Fruit fly (Drosophila melanogaster) whole organism, embryonic: Measurements from ENCODE around the gene CG42814.

Source experiments
- Blimp-1 ChIP-seq: fragments of 200-800 bp; sonication (Bioruptor generic); optimal IDR thresholded peaks from 3 replicates; lab custom pipeline; 2018; ENCODE audit warnings: missing biosample characterization, missing genetic modification characterization, mild to moderate bottlenecking, moderate library complexity, missing genetic modification reagents
- CG14965 ChIP-seq: fragments of 200-800 bp; sonication (Bioruptor generic); optimal IDR thresholded peaks from 2 replicates; lab custom pipeline; 2016; ENCODE audit warnings: missing biosample characterization, missing genetic modification characterization, borderline replicate concordance
- CG1603 ChIP-seq: fragments of 200-800 bp; sonication (Bioruptor generic); optimal IDR thresholded peaks from 2 replicates; lab custom pipeline; 2019; ENCODE audit warnings: missing biosample characterization, mild to moderate bottlenecking, missing genetic modification characterization, moderate library complexity
- CG17612 ChIP-seq: fragments of 200-800 bp; sonication (Bioruptor generic); IDR thresholded peaks from 2 replicates; pipeline ENCODE4 v1.3.6; 2022; ENCODE audit warnings: missing biosample characterization, missing genetic modification characterization
- CG2678 ChIP-seq: fragments of 200-800 bp; sonication (Bioruptor generic); optimal IDR thresholded peaks from 3 replicates; lab custom pipeline; 2019; ENCODE audit warnings: missing biosample characterization, mild to moderate bottlenecking, missing genetic modification characterization, moderate library complexity
- CG31441 ChIP-seq: fragments of 200-800 bp; sonication (Bioruptor generic); IDR thresholded peaks from 2 replicates; pipeline ENCODE4 v1.3.6; 2022; ENCODE audit warnings: missing biosample characterization, missing genetic modification characterization
- CG3163 ChIP-seq: fragments of 200-800 bp; sonication (Bioruptor generic); optimal IDR thresholded peaks from 3 replicates; lab custom pipeline; 2016; ENCODE audit warnings: missing biosample characterization, missing genetic modification characterization
- CG3281 ChIP-seq: fragments of 200-800 bp; sonication (Bioruptor generic); optimal IDR thresholded peaks from 3 replicates; lab custom pipeline; 2017; ENCODE audit warnings: missing biosample characterization, mild to moderate bottlenecking, missing genetic modification characterization
- CG3407 ChIP-seq: fragments of 200-800 bp; sonication (Bioruptor generic); optimal IDR thresholded peaks from 2 replicates; lab custom pipeline; 2018; ENCODE audit warnings: missing biosample characterization, mild to moderate bottlenecking, missing genetic modification characterization
- CG3995 ChIP-seq: fragments of 200-800 bp; sonication (Bioruptor generic); optimal IDR thresholded peaks from 3 replicates; lab custom pipeline; 2016; ENCODE audit warnings: missing biosample characterization, missing genetic modification characterization
- CG4617 ChIP-seq: fragments of 200-800 bp; sonication (Bioruptor generic); optimal IDR thresholded peaks from 3 replicates; lab custom pipeline; 2016; ENCODE audit warnings: missing biosample characterization, missing genetic modification characterization, borderline replicate concordance
- CG6175 ChIP-seq: fragments of 200-800 bp; sonication (Bioruptor generic); IDR thresholded peaks from 3 replicates; pipeline ENCODE4 v1.3.6; 2022; ENCODE audit warnings: missing biosample characterization, missing genetic modification characterization
- CG7839 ChIP-seq: fragments of 200-800 bp; sonication (Bioruptor generic); optimal IDR thresholded peaks from 3 replicates; lab custom pipeline; 2018; ENCODE audit warnings: missing biosample characterization, mild to moderate bottlenecking, missing genetic modification characterization, moderate library complexity
- CG8765 ChIP-seq: fragments of 200-800 bp; sonication (Bioruptor generic); IDR thresholded peaks from 2 replicates; pipeline ENCODE4 v1.3.6; 2022; ENCODE audit warnings: missing biosample characterization, missing genetic modification characterization
- CG9932 ChIP-seq: fragments of 200-800 bp; sonication (Bioruptor generic); IDR thresholded peaks from 2 replicates; pipeline ENCODE4 v1.3.6; 2022; ENCODE audit warnings: missing biosample characterization, missing genetic modification characterization
- Camta ChIP-seq: fragments of 200-800 bp; sonication (Bioruptor generic); optimal IDR thresholded peaks from 2 replicates; lab custom pipeline; 2016; ENCODE audit warnings: missing biosample characterization, missing genetic modification characterization
- Deaf1 ChIP-seq: fragments of 200-800 bp; optimal IDR thresholded peaks from 3 replicates; lab custom pipeline; 2019; ENCODE audit warnings: missing biosample characterization, mild to moderate bottlenecking, missing genetic modification characterization, moderate library complexity
- Dfd ChIP-seq, 2 experiments: fragments of >200 bp; optimal IDR thresholded peaks; 2 replicates each; lab custom pipeline; 2017; ENCODE audit warnings: missing biosample characterization in 2 of 2, missing genetic modification characterization in 2 of 2
- Dip2 ChIP-seq: fragments of 200-800 bp; sonication (Bioruptor generic); IDR thresholded peaks from 2 replicates; pipeline ENCODE4 v1.3.6; 2022; ENCODE audit warnings: missing biosample characterization, missing genetic modification characterization
- Drgx ChIP-seq: fragments of 200-800 bp; sonication (Bioruptor generic); IDR thresholded peaks from 2 replicates; pipeline ENCODE4 v1.3.6; 2022; ENCODE audit warnings: missing biosample characterization, missing genetic modification characterization
- E2f1 ChIP-seq: fragments of 200-800 bp; sonication (Bioruptor generic); IDR thresholded peaks from 2 replicates; pipeline ENCODE4 v1.3.6; 2022; ENCODE audit warnings: missing biosample characterization, missing genetic modification characterization
- Ets65A ChIP-seq: fragments of 200-800 bp; sonication (Bioruptor generic); peaks from one replicate; lab custom pipeline; 2016; ENCODE audit warnings: missing biosample characterization, missing genetic modification characterization
- Ets97D ChIP-seq: fragments of 200-800 bp; sonication (Bioruptor generic); optimal IDR thresholded peaks from 3 replicates; lab custom pipeline; 2016; ENCODE audit warnings: missing biosample characterization, missing genetic modification characterization
- H2.0 ChIP-seq: fragments of 200-800 bp; sonication (Bioruptor generic); IDR thresholded peaks from 2 replicates; pipeline ENCODE4 v1.3.6; 2022; ENCODE audit warnings: missing biosample characterization, missing genetic modification characterization
- HLH4C ChIP-seq: fragments of 200-800 bp; sonication (Bioruptor generic); IDR thresholded peaks from 3 replicates; pipeline ENCODE4 v1.3.6; 2022; ENCODE audit warnings: missing biosample characterization, missing genetic modification characterization; ENCODE audit not compliant: partially characterized antibody
- Hmr ChIP-seq: fragments of 200-800 bp; sonication (Bioruptor generic); optimal IDR thresholded peaks from 3 replicates; lab custom pipeline; 2017; ENCODE audit warnings: mild to moderate bottlenecking, missing biosample characterization, missing genetic modification reagents, missing genetic modification characterization
- Nf-YB ChIP-seq: fragments of 200-800 bp; sonication (Bioruptor generic); optimal IDR thresholded peaks from 3 replicates; lab custom pipeline; 2019; ENCODE audit warnings: missing biosample characterization, mild to moderate bottlenecking, missing genetic modification characterization, moderate library complexity
- Scr ChIP-seq: fragments of 200-800 bp; sonication (Bioruptor generic); IDR thresholded peaks from 2 replicates; pipeline ENCODE4 v1.3.6; 2022; ENCODE audit warnings: missing biosample characterization, missing genetic modification characterization; ENCODE audit not compliant: partially characterized antibody
- aop ChIP-seq: fragments of 200-800 bp; sonication (Bioruptor generic); IDR thresholded peaks from 2 replicates; pipeline ENCODE4 v1.3.6; 2022; ENCODE audit warnings: missing biosample characterization, missing genetic modification characterization
- crol ChIP-seq: fragments of 200-800 bp; sonication (Bioruptor generic); IDR thresholded peaks from 2 replicates; pipeline ENCODE4 v1.3.6; 2022; ENCODE audit warnings: missing biosample characterization, missing genetic modification characterization
- dmrt99B ChIP-seq: fragments of 200-800 bp; sonication (Bioruptor generic); optimal IDR thresholded peaks from 2 replicates; lab custom pipeline; 2018; ENCODE audit warnings: missing biosample characterization, mild to moderate bottlenecking, missing genetic modification characterization, moderate library complexity
- dysf ChIP-seq: fragments of 200-800 bp; sonication (Bioruptor generic); IDR thresholded peaks from 3 replicates; pipeline ENCODE4 v1.3.6; 2022; ENCODE audit warnings: missing biosample characterization, missing genetic modification characterization
- grau ChIP-seq: fragments of 200-800 bp; optimal IDR thresholded peaks from 3 replicates; lab custom pipeline; 2019; ENCODE audit warnings: missing biosample characterization, mild to moderate bottlenecking, missing genetic modification characterization, moderate library complexity
- gro ChIP-seq: fragments of 200-800 bp; sonication (Bioruptor generic); optimal IDR thresholded peaks from 2 replicates; lab custom pipeline; 2016; ENCODE audit warnings: missing biosample characterization, missing genetic modification characterization
- gsb ChIP-seq: fragments of 200-800 bp; sonication (Bioruptor generic); IDR thresholded peaks from 2 replicates; pipeline ENCODE4 v1.3.6; 2022; ENCODE audit warnings: missing biosample characterization, missing genetic modification characterization
- jigr1 ChIP-seq: fragments of 200-800 bp; sonication (Bioruptor generic); IDR thresholded peaks from 3 replicates; pipeline ENCODE4 v1.3.6; 2022; ENCODE audit warnings: missing biosample characterization, missing genetic modification characterization
- ken ChIP-seq: fragments of 200-800 bp; sonication (Bioruptor generic); IDR thresholded peaks from 3 replicates; pipeline ENCODE4 v1.3.6; 2022; ENCODE audit warnings: missing biosample characterization, missing genetic modification characterization
- klu ChIP-seq: fragments of 200-800 bp; sonication (Bioruptor generic); IDR thresholded peaks from 2 replicates; pipeline ENCODE4 v1.3.6; 2022; ENCODE audit warnings: missing biosample characterization, missing genetic modification characterization
- kni ChIP-seq: fragments of 200-800 bp; sonication (Bioruptor generic); optimal IDR thresholded peaks from 3 replicates; lab custom pipeline; 2017; ENCODE audit warnings: mild to moderate bottlenecking, missing biosample characterization, missing genetic modification reagents, missing genetic modification characterization
- knrl ChIP-seq: fragments of 200-800 bp; sonication (Bioruptor generic); IDR thresholded peaks from 3 replicates; pipeline ENCODE4 v1.3.6; 2022; ENCODE audit warnings: missing biosample characterization, missing genetic modification characterization; ENCODE audit not compliant: partially characterized antibody
- mld ChIP-seq: fragments of 200-800 bp; sonication (Bioruptor generic); IDR thresholded peaks from 3 replicates; pipeline ENCODE4 v1.3.6; 2022; ENCODE audit warnings: missing biosample characterization, missing genetic modification characterization; ENCODE audit not compliant: partially characterized antibody
- nom ChIP-seq: fragments of 200-800 bp; sonication (Bioruptor generic); optimal IDR thresholded peaks from 2 replicates; lab custom pipeline; 2017; ENCODE audit warnings: missing biosample characterization, missing genetic modification characterization, mild to moderate bottlenecking, moderate library complexity, missing genetic modification reagents
- pb ChIP-seq: fragments of 200-800 bp; sonication (Bioruptor generic); optimal IDR thresholded peaks from 3 replicates; lab custom pipeline; 2016; ENCODE audit warnings: missing biosample characterization, missing genetic modification characterization
- rib ChIP-seq: fragments of 200-800 bp; sonication (Bioruptor generic); IDR thresholded peaks from 2 replicates; pipeline ENCODE4 v1.3.6; 2022; ENCODE audit warnings: missing biosample characterization, missing genetic modification characterization
- row ChIP-seq: fragments of 200-800 bp; sonication (Bioruptor generic); IDR thresholded peaks from 3 replicates; pipeline ENCODE4 v1.3.6; 2022; ENCODE audit warnings: missing biosample characterization, missing genetic modification characterization
- sens ChIP-seq: fragments of 200-800 bp; sonication (Bioruptor generic); peaks from one replicate; lab custom pipeline; 2016; ENCODE audit warnings: missing biosample characterization, missing genetic modification characterization
- sens-2 ChIP-seq: fragments of 200-800 bp; sonication (Bioruptor generic); IDR thresholded peaks from 2 replicates; pipeline ENCODE4 v1.3.6; 2022; ENCODE audit warnings: missing biosample characterization, missing genetic modification characterization
- seq ChIP-seq: fragments of 200-800 bp; sonication (Bioruptor generic); IDR thresholded peaks from 2 replicates; pipeline ENCODE4 v1.3.6; 2022; ENCODE audit warnings: missing biosample characterization, missing genetic modification characterization
- unpg ChIP-seq: fragments of 200-800 bp; sonication (Bioruptor generic); optimal IDR thresholded peaks from 3 replicates; lab custom pipeline; 2018; ENCODE audit warnings: missing biosample characterization, mild to moderate bottlenecking, missing genetic modification characterization, moderate library complexity
- zfh1 ChIP-seq: fragments of 200-800 bp; sonication (Bioruptor generic); IDR thresholded peaks from 3 replicates; pipeline ENCODE4 v1.3.6; 2022; ENCODE audit warnings: missing biosample characterization, missing genetic modification characterization

The CG42814 gene

dm6 chr3R:27185933-27186571 is 43.2 kb downstream of the CG42814 start:
- no peak for TF ChIP-seq HLH4C (GFP tag; lab: Robert Waterston, UW)
- TF ChIP-seq dmrt99B (tag; lab: Kevin White, UChicago), result peak; percentile 1
- no peak for TF ChIP-seq aop
- no peak for TF ChIP-seq CG3407 (GFP tag; lab: Kevin White, UChicago)
- TF ChIP-seq CG4617, result no peak
- peak; percentile 27 for TF ChIP-seq kni (GFP tag; lab: Kevin White, UChicago)
- TF ChIP-seq ken (GFP tag; lab: Robert Waterston, UW), result 0 out of 3 replicates have a peak, but pooled peaks have one; percentile 17
- TF ChIP-seq CG1603 (tag; lab: Kevin White, UChicago), result peak; percentile 38
- peak; percentile 54 for TF ChIP-seq nom
- no peak for TF ChIP-seq CG14965
- no peak for TF ChIP-seq Dip2 (GFP tag; lab: Robert Waterston, UW)
- TF ChIP-seq klu (GFP tag; lab: Robert Waterston, UW), result no peak
- no peak for TF ChIP-seq Nf-YB (GFP tag; lab: Kevin White, UChicago)
- TF ChIP-seq crol (GFP tag; lab: Robert Waterston, UW), result peak; percentile 80
- no peak for TF ChIP-seq unpg
- TF ChIP-seq Deaf1 (tag; lab: Kevin White, UChicago), result peak; percentile 12
- TF ChIP-seq Scr, result no peak
- no peak for TF ChIP-seq CG8765
- TF ChIP-seq CG3163 (GFP tag; lab: Kevin White, UChicago), result no peak
- TF ChIP-seq pb (GFP tag; lab: Kevin White, UChicago), result no peak
- TF ChIP-seq gro (GFP tag; lab: Kevin White, UChicago), result no peak
- no peak for TF ChIP-seq Ets65A (GFP tag; lab: Kevin White, UChicago)
- no peak for TF ChIP-seq Dfd (GFP tag; optimal IDR thresholded peaks at IDR 0.05; lab: Kevin White, UChicago)
- TF ChIP-seq row (GFP tag; lab: Robert Waterston, UW), result peak; percentile 24; the same call in 2 of the 3 replicates
- no peak for TF ChIP-seq Ets97D
- TF ChIP-seq CG6175, result 0 out of 3 replicates have a peak, but pooled peaks have one; percentile 18
- peak; percentile 28 for TF ChIP-seq Blimp-1 (GFP tag; lab: Kevin White, UChicago)
- 0 out of 2 replicates have a peak, but pooled peaks have one; percentile 11 for TF ChIP-seq E2f1 (GFP tag; lab: Robert Waterston, UW)
- no peak for TF ChIP-seq Hmr
- TF ChIP-seq sens-2 (GFP tag; lab: Robert Waterston, UW), result 0 out of 2 replicates have a peak, but pooled peaks have one; percentile 24
- peak; percentile 18 for TF ChIP-seq CG7839
- peak; percentile 85 for TF ChIP-seq grau (tag; lab: Kevin White, UChicago)
- no peak for TF ChIP-seq jigr1 (GFP tag; lab: Robert Waterston, UW)
- TF ChIP-seq CG2678, result no peak
- TF ChIP-seq knrl (GFP tag; lab: Robert Waterston, UW), result 0 out of 3 replicates have a peak, but pooled peaks have one; percentile 10
- TF ChIP-seq CG3995 (GFP tag; lab: Kevin White, UChicago), result peak; percentile 61
- 0 out of 3 replicates have a peak, but pooled peaks have one; percentile 25 for TF ChIP-seq zfh1 (GFP tag; lab: Robert Waterston, UW)
- no peak for TF ChIP-seq CG3281 (GFP tag; lab: Kevin White, UChicago)
- TF ChIP-seq Drgx (GFP tag; lab: Robert Waterston, UW), result peak; percentile 66
- peak; percentile 13; the same call in 1 of the 3 replicates for TF ChIP-seq dysf (GFP tag; lab: Robert Waterston, UW)
- TF ChIP-seq Camta (GFP tag; lab: Kevin White, UChicago), result no peak
- TF ChIP-seq CG17612 (GFP tag; lab: Robert Waterston, UW), result no peak
- no peak for TF ChIP-seq H2.0 (GFP tag; lab: Robert Waterston, UW)
- peak; percentile 17; the same call in 1 of the 2 replicates for TF ChIP-seq CG31441
- TF ChIP-seq CG9932 (GFP tag; lab: Robert Waterston, UW), result no peak
- TF ChIP-seq gsb (GFP tag; lab: Robert Waterston, UW), result no peak
- no peak for TF ChIP-seq seq (GFP tag; lab: Robert Waterston, UW)
- no peak for TF ChIP-seq rib (GFP tag; lab: Robert Waterston, UW)
- no peak for TF ChIP-seq mld (GFP tag; lab: Robert Waterston, UW)
- TF ChIP-seq sens (GFP tag; lab: Kevin White, UChicago), result peak; percentile 65
